Worm (Caenorhabditis elegans) whole organism, mixed stage, embryonic: ENCODE measurements around the gene sto-3.

Source experiments
- M03D4.4 ChIP-seq: sonication (generic microtip); optimal IDR thresholded peaks from 2 replicates; lab custom pipeline; 2017; ENCODE audit warnings: mild to moderate bottlenecking, missing genetic modification characterization, missing compliant biosample characterization
- elt-1 ChIP-seq: sonication (generic microtip); optimal IDR thresholded peaks from 2 replicates; lab custom pipeline; 2017; ENCODE audit warnings: missing genetic modification characterization, mild to moderate bottlenecking, missing compliant biosample characterization, antibody characterized with exemption, moderate library complexity, borderline replicate concordance; ENCODE audit not compliant: insufficient read depth
- elt-3 ChIP-seq: fragments of 150-350 bp; optimal IDR thresholded peaks from 2 replicates; lab custom pipeline; 2014; ENCODE audit warnings: missing biosample characterization, missing genetic modification characterization
- flh-1 ChIP-seq: fragments of 200-800 bp; sonication (Bioruptor generic); optimal IDR thresholded peaks from 2 replicates; lab custom pipeline; 2018; ENCODE audit warnings: mild to moderate bottlenecking, missing genetic modification characterization, moderate library complexity, missing compliant biosample characterization
- lin-13 ChIP-seq: fragments of 150-350 bp; optimal IDR thresholded peaks from 2 replicates; lab custom pipeline; 2014; ENCODE audit warnings: missing biosample characterization, missing genetic modification characterization
- lsy-2 ChIP-seq: fragments of 150-350 bp; optimal IDR thresholded peaks from 2 replicates; lab custom pipeline; 2014; ENCODE audit warnings: missing biosample characterization, missing genetic modification characterization
- nhr-12 ChIP-seq: fragments of 150-350 bp; optimal IDR thresholded peaks from 2 replicates; lab custom pipeline; 2014; ENCODE audit warnings: missing biosample characterization, missing genetic modification characterization
- pha-4 ChIP-seq: fragments of 150-350 bp; optimal IDR thresholded peaks from 2 replicates; lab custom pipeline; 2018; ENCODE audit warnings: missing biosample characterization, missing genetic modification reagents, missing genetic modification characterization
- snpc-4 ChIP-seq: fragments of 150-350 bp; optimal IDR thresholded peaks from 2 replicates; lab custom pipeline; 2014; ENCODE audit warnings: missing biosample characterization, missing genetic modification characterization
- sptf-1 ChIP-seq: sonication (generic microtip); optimal IDR thresholded peaks from 2 replicates; lab custom pipeline; 2017; ENCODE audit warnings: mild to moderate bottlenecking, missing genetic modification characterization, moderate library complexity, missing compliant biosample characterization
- unc-62 ChIP-seq: fragments of 150-350 bp; optimal IDR thresholded peaks from 2 replicates; lab custom pipeline; 2014; ENCODE audit warnings: missing biosample characterization, missing genetic modification reagents, missing genetic modification characterization
- ztf-11 ChIP-seq: fragments of 150-350 bp; optimal IDR thresholded peaks from 2 replicates; lab custom pipeline; 2014; ENCODE audit warnings: missing biosample characterization, missing genetic modification characterization

- TF ChIP-seq pha-4 (no peak), ztf-11 (tag; lab: Kevin White, UChicago) (no peak), elt-3 (no peak), snpc-4 (tag; lab: Kevin White, UChicago) (no peak), M03D4.4 (no peak), lin-13 (tag; lab: Kevin White, UChicago) (no peak), lsy-2 (tag; lab: Kevin White, UChicago) (no peak), nhr-12 (tag; lab: Kevin White, UChicago) (no peak), flh-1 (no peak), sptf-1 (tag; lab: Kevin White, UChicago) (no peak), unc-62 (GFP tag; lab: Kevin White, UChicago) (peak; percentile 79), elt-1 (tag; lab: Kevin White, UChicago) (no peak)
These were observed 45.3 kb downstream of the sto-3 start for ce11 chrX:11576429-11577088.
